Fruit fly (Drosophila melanogaster) Kc167 (cell line): Measurements from ENCODE around the gene PolG2.

Experiments used
- Myc ChIP-seq: fragments of >200 bp; optimal IDR thresholded peaks from 2 replicates; lab custom pipeline; 2017; ENCODE audit warnings: missing external identifiers
- Sin3A ChIP-seq: fragments of >200 bp; optimal IDR thresholded peaks from 2 replicates; lab custom pipeline; 2018; ENCODE audit warnings: missing external identifiers
- h ChIP-seq: fragments of >200 bp; optimal IDR thresholded peaks from 3 replicates; lab custom pipeline; 2018; ENCODE audit warnings: missing external identifiers
- insv ChIP-seq: fragments of >200 bp; optimal IDR thresholded peaks from 3 replicates; lab custom pipeline; 2018; ENCODE audit warnings: missing external identifiers
- psq ChIP-seq: fragments of >200 bp; optimal IDR thresholded peaks from 2 replicates; lab custom pipeline; 2017; ENCODE audit warnings: missing external identifiers
- ttk ChIP-seq: sonication (Bioruptor generic); optimal IDR thresholded peaks from 2 replicates; lab custom pipeline; 2017; ENCODE audit warnings: missing external identifiers

The PolG2 gene

dm6 chr2L:13833058-13833457, at the start of gene PolG2, which contains the start of the genes GatC and Polr2C:
TSS of gene PolG2 (minus strand) at chr2L:13833105.
TSS of gene GatC (minus strand) at chr2L:13833105.
TSS of gene Polr2C (plus strand) at chr2L:13833337.
- TF ChIP-seq psq (lab: Kevin White, UChicago) (no peak), Myc (lab: Kevin White, UChicago) (no peak), Sin3A (lab: Kevin White, UChicago) (no peak)

dm6 chr2L:13881939-13882338, 49.0 kb upstream of the PolG2 start:
- no peak for TF ChIP-seq h (lab: Kevin White, UChicago)
- no peak for TF ChIP-seq ttk
- no peak for TF ChIP-seq Myc (lab: Kevin White, UChicago)
- no peak for TF ChIP-seq insv (lab: Kevin White, UChicago)
- TF ChIP-seq Sin3A (lab: Kevin White, UChicago) = no peak
- no peak for TF ChIP-seq psq (lab: Kevin White, UChicago)

dm6 chr2L:13881387-13881902, 48.5 kb upstream of the PolG2 start:
- no peak for TF ChIP-seq h (lab: Kevin White, UChicago)
- no peak for TF ChIP-seq insv (lab: Kevin White, UChicago)
- TF ChIP-seq Myc (lab: Kevin White, UChicago) = no peak
- no peak for TF ChIP-seq psq (lab: Kevin White, UChicago)
- no peak for TF ChIP-seq Sin3A (lab: Kevin White, UChicago)
- TF ChIP-seq ttk = no peak

dm6 chr2L:13878801-13879200, 45.9 kb upstream of the PolG2 start:
- TF ChIP-seq ttk (no peak), psq (lab: Kevin White, UChicago) (no peak), insv (lab: Kevin White, UChicago) (no peak), Myc (lab: Kevin White, UChicago) (no peak), Sin3A (lab: Kevin White, UChicago) (no peak), h (lab: Kevin White, UChicago) (no peak)

- TF ChIP-seq psq (lab: Kevin White, UChicago) (no peak), h (lab: Kevin White, UChicago) (no peak), insv (lab: Kevin White, UChicago) (no peak), ttk (no peak), Sin3A (lab: Kevin White, UChicago) (no peak), Myc (lab: Kevin White, UChicago) (no peak)
Measured at dm6 chr2L:13877934-13878580, 45.2 kb upstream of the PolG2 start.

dm6 chr2L:13876698-13877097, 43.8 kb upstream of the PolG2 start:
- TF ChIP-seq Sin3A (lab: Kevin White, UChicago) (no peak), h (lab: Kevin White, UChicago) (no peak), ttk (no peak), Myc (lab: Kevin White, UChicago) (no peak), insv (lab: Kevin White, UChicago) (no peak), psq (lab: Kevin White, UChicago) (no peak)

dm6 chr2L:13873147-13873546, 40.2 kb upstream of the PolG2 start:
- TF ChIP-seq ttk (no peak), psq (lab: Kevin White, UChicago) (no peak)

dm6 chr2L:13869400-13869799, 36.5 kb upstream of the PolG2 start:
- TF ChIP-seq Myc (lab: Kevin White, UChicago) = no peak
- no peak for TF ChIP-seq psq (lab: Kevin White, UChicago)
- TF ChIP-seq h (lab: Kevin White, UChicago) = no peak
- TF ChIP-seq ttk = no peak
- TF ChIP-seq Sin3A (lab: Kevin White, UChicago) = no peak
- no peak for TF ChIP-seq insv (lab: Kevin White, UChicago)

dm6 chr2L:13867653-13868052, 34.7 kb upstream of the PolG2 start:
- TF ChIP-seq Myc (lab: Kevin White, UChicago) = no peak
- TF ChIP-seq h (lab: Kevin White, UChicago) = no peak
- TF ChIP-seq Sin3A (lab: Kevin White, UChicago) = no peak
- TF ChIP-seq ttk = no peak
- no peak for TF ChIP-seq insv (lab: Kevin White, UChicago)
- no peak for TF ChIP-seq psq (lab: Kevin White, UChicago)

dm6 chr2L:13851098-13851497, 18.2 kb upstream of the PolG2 start:
- TF ChIP-seq ttk (no peak), h (lab: Kevin White, UChicago) (no peak), psq (lab: Kevin White, UChicago) (no peak), Sin3A (lab: Kevin White, UChicago) (no peak), Myc (lab: Kevin White, UChicago) (no peak), insv (lab: Kevin White, UChicago) (no peak)

- TF ChIP-seq insv (lab: Kevin White, UChicago) = no peak
- no peak for TF ChIP-seq Myc (lab: Kevin White, UChicago)
- no peak for TF ChIP-seq Sin3A (lab: Kevin White, UChicago)
- no peak for TF ChIP-seq ttk
- no peak for TF ChIP-seq psq (lab: Kevin White, UChicago)
- no peak for TF ChIP-seq h (lab: Kevin White, UChicago)
Measured at dm6 chr2L:13849125-13849524, 16.2 kb upstream of the PolG2 start, which contains the start of gene CG7968. TSS of gene CG7968 (plus strand) at chr2L:13849400.

- TF ChIP-seq ttk (no peak), Sin3A (lab: Kevin White, UChicago) (no peak), insv (lab: Kevin White, UChicago) (no peak), Myc (lab: Kevin White, UChicago) (no peak), h (lab: Kevin White, UChicago) (no peak), psq (lab: Kevin White, UChicago) (no peak)
Measured at dm6 chr2L:13847625-13848024, 14.7 kb upstream of the PolG2 start, which contains the start of gene CG7953. TSS of gene CG7953 (plus strand) at chr2L:13847925.
